Fruit fly (Drosophila melanogaster) whole organism, embryonic: ENCODE measurements around the gene Bmcp.

Experiments used
- Adf1 ChIP-seq: fragments of 200-800 bp; sonication (Bioruptor generic); IDR thresholded peaks from 2 replicates; pipeline ENCODE4 v1.3.6; 2022; ENCODE audit warnings: missing biosample characterization, missing genetic modification characterization
- Atf-2 ChIP-seq: fragments of 200-800 bp; sonication (Bioruptor generic); optimal IDR thresholded peaks from 2 replicates; lab custom pipeline; 2016; ENCODE audit warnings: missing biosample characterization, missing genetic modification characterization
- CG10267 ChIP-seq: fragments of 200-800 bp; sonication (Bioruptor generic); optimal IDR thresholded peaks from 2 replicates; lab custom pipeline; 2018; ENCODE audit warnings: missing biosample characterization, mild to moderate bottlenecking, missing genetic modification characterization, moderate library complexity
- CG10959 ChIP-seq: fragments of 200-800 bp; sonication (Bioruptor generic); IDR thresholded peaks from 2 replicates; pipeline ENCODE4 v1.3.6; 2022; ENCODE audit warnings: missing biosample characterization, missing genetic modification characterization
- CG13287 ChIP-seq: fragments of 200-800 bp; sonication (Bioruptor generic); IDR thresholded peaks from 2 replicates; pipeline ENCODE4 v1.3.6; 2022; ENCODE audit warnings: missing biosample characterization, missing genetic modification characterization; ENCODE audit not compliant: partially characterized antibody
- CG15269 ChIP-seq: fragments of 200-800 bp; sonication (Bioruptor generic); optimal IDR thresholded peaks from 2 replicates; lab custom pipeline; 2018; ENCODE audit warnings: missing biosample characterization, mild to moderate bottlenecking, missing genetic modification characterization, moderate library complexity
- CG15601 ChIP-seq: fragments of 200-800 bp; sonication (Bioruptor generic); optimal IDR thresholded peaks from 3 replicates; lab custom pipeline; 2019; ENCODE audit warnings: missing biosample characterization, mild to moderate bottlenecking, missing genetic modification characterization, moderate library complexity
- CG16813 ChIP-seq: fragments of 200-800 bp; sonication (Bioruptor generic); IDR thresholded peaks from 3 replicates; pipeline ENCODE4 v1.3.6; 2022; ENCODE audit warnings: missing biosample characterization, missing genetic modification characterization; ENCODE audit not compliant: partially characterized antibody
- CG18764 ChIP-seq: fragments of 200-800 bp; sonication (Bioruptor generic); optimal IDR thresholded peaks from 3 replicates; lab custom pipeline; 2016; ENCODE audit warnings: missing biosample characterization, missing genetic modification characterization
- CG2712 ChIP-seq: fragments of 200-800 bp; optimal IDR thresholded peaks from 3 replicates; lab custom pipeline; 2019; ENCODE audit warnings: missing biosample characterization, mild to moderate bottlenecking, missing genetic modification characterization, moderate library complexity
- CG34422 ChIP-seq: fragments of 200-800 bp; sonication (Bioruptor generic); IDR thresholded peaks from 3 replicates; pipeline ENCODE4 v1.3.6; 2022; ENCODE audit warnings: missing biosample characterization, missing genetic modification characterization
- CG3995 ChIP-seq: fragments of 200-800 bp; sonication (Bioruptor generic); optimal IDR thresholded peaks from 3 replicates; lab custom pipeline; 2016; ENCODE audit warnings: missing biosample characterization, missing genetic modification characterization
- CG42726 ChIP-seq: fragments of 200-800 bp; sonication (Bioruptor generic); IDR thresholded peaks from 2 replicates; pipeline ENCODE4 v1.3.6; 2022; ENCODE audit warnings: missing biosample characterization, missing genetic modification characterization; ENCODE audit not compliant: partially characterized antibody
- CG43689 ChIP-seq: fragments of 200-800 bp; sonication (Bioruptor generic); IDR thresholded peaks from 2 replicates; pipeline ENCODE4 v1.3.6; 2022; ENCODE audit warnings: missing biosample characterization, missing genetic modification characterization
- CG4617 ChIP-seq: fragments of 200-800 bp; sonication (Bioruptor generic); optimal IDR thresholded peaks from 3 replicates; lab custom pipeline; 2016; ENCODE audit warnings: missing biosample characterization, missing genetic modification characterization, borderline replicate concordance
- CG9727 ChIP-seq: fragments of 200-800 bp; sonication (Bioruptor generic); optimal IDR thresholded peaks from 3 replicates; lab custom pipeline; 2017; ENCODE audit warnings: missing biosample characterization, mild to moderate bottlenecking, missing genetic modification characterization
- CG9797 ChIP-seq: fragments of 200-800 bp; sonication (Bioruptor generic); optimal IDR thresholded peaks from 3 replicates; lab custom pipeline; 2018; ENCODE audit warnings: missing biosample characterization, mild to moderate bottlenecking, missing genetic modification characterization
- CrebB ChIP-seq: fragments of 200-800 bp; sonication (Bioruptor generic); optimal IDR thresholded peaks from 3 replicates; lab custom pipeline; 2018; ENCODE audit warnings: missing biosample characterization, mild to moderate bottlenecking, missing genetic modification characterization
- D ChIP-seq, 2 experiments: fragments of 200-800 bp in 1 of 2; fragments of >200 bp in 1 of 2; sonication (Bioruptor generic) in 1 of 2; optimal IDR thresholded peaks; 2 replicates in 1 of 2; 3 replicates in 1 of 2; lab custom pipeline; 2017; ENCODE audit warnings: mild to moderate bottlenecking in 1 of 2, missing biosample characterization in 1 of 2, missing genetic modification characterization in 1 of 2, missing genetic modification reagents in 1 of 2
- E2f1 ChIP-seq: fragments of 200-800 bp; sonication (Bioruptor generic); IDR thresholded peaks from 2 replicates; pipeline ENCODE4 v1.3.6; 2022; ENCODE audit warnings: missing biosample characterization, missing genetic modification characterization
- Hsf ChIP-seq: fragments of 200-800 bp; sonication (Bioruptor generic); optimal IDR thresholded peaks from 3 replicates; lab custom pipeline; 2016; ENCODE audit warnings: missing biosample characterization, missing genetic modification characterization
- Jarid2 ChIP-seq: fragments of 200-800 bp; sonication (Bioruptor generic); optimal IDR thresholded peaks from 3 replicates; lab custom pipeline; 2017; ENCODE audit warnings: mild to moderate bottlenecking, missing biosample characterization, missing genetic modification reagents, missing genetic modification characterization
- Med ChIP-seq: fragments of 200-800 bp; sonication (Bioruptor generic); peaks from one replicate; lab custom pipeline; 2016; ENCODE audit warnings: missing biosample characterization, missing genetic modification characterization, mild to moderate bottlenecking, inconsistent platforms, moderate library complexity
- Mrtf ChIP-seq: fragments of 200-800 bp; sonication (Bioruptor generic); IDR thresholded peaks from 3 replicates; pipeline ENCODE4 v1.3.6; 2022; ENCODE audit warnings: missing biosample characterization, missing genetic modification characterization
- NC2α ChIP-seq: fragments of 200-800 bp; sonication (Bioruptor generic); optimal IDR thresholded peaks from 2 replicates; lab custom pipeline; 2016; ENCODE audit warnings: missing biosample characterization, missing genetic modification characterization
- Nf-YA ChIP-seq: fragments of 200-800 bp; sonication (Bioruptor generic); IDR thresholded peaks from 2 replicates; pipeline ENCODE4 v1.3.6; 2022; ENCODE audit warnings: missing biosample characterization, missing genetic modification characterization
- Oli ChIP-seq: fragments of 200-800 bp; sonication (Bioruptor generic); optimal IDR thresholded peaks from 2 replicates; lab custom pipeline; 2018; ENCODE audit warnings: missing biosample characterization, mild to moderate bottlenecking, missing genetic modification characterization, moderate library complexity
- Scr ChIP-seq: fragments of 200-800 bp; sonication (Bioruptor generic); IDR thresholded peaks from 2 replicates; pipeline ENCODE4 v1.3.6; 2022; ENCODE audit warnings: missing biosample characterization, missing genetic modification characterization; ENCODE audit not compliant: partially characterized antibody
- Taf1 ChIP-seq: fragments of 200-800 bp; sonication (Bioruptor generic); IDR thresholded peaks from 2 replicates; pipeline ENCODE4 v1.3.6; 2022; ENCODE audit warnings: missing biosample characterization, missing genetic modification characterization
- Trl ChIP-seq, 3 experiments: fragments of >200 bp in 2 of 3; fragments of 200-800 bp in 1 of 3; sonication (Bioruptor generic) in 1 of 3; optimal IDR thresholded peaks; 2 replicates in 1 of 3; 3 replicates in 2 of 3; lab custom pipeline; 2016 to 2017; ENCODE audit warnings: missing biosample characterization in 1 of 3, missing genetic modification characterization in 1 of 3
- ato ChIP-seq: fragments of 200-800 bp; sonication (Bioruptor generic); IDR thresholded peaks from 2 replicates; pipeline ENCODE4 v1.3.6; 2022; ENCODE audit warnings: missing biosample characterization, missing genetic modification characterization; ENCODE audit not compliant: partially characterized antibody
- dan ChIP-seq: fragments of 200-800 bp; sonication (Bioruptor generic); IDR thresholded peaks from 2 replicates; pipeline ENCODE4 v1.3.6; 2022; ENCODE audit warnings: missing biosample characterization, missing genetic modification characterization
- emc ChIP-seq: fragments of 200-800 bp; sonication (Bioruptor generic); optimal IDR thresholded peaks from 2 replicates; lab custom pipeline; 2016; ENCODE audit warnings: missing biosample characterization, missing genetic modification characterization
- exex ChIP-seq: fragments of 200-800 bp; sonication (Bioruptor generic); optimal IDR thresholded peaks from 4 replicates; lab custom pipeline; 2018; ENCODE audit warnings: missing biosample characterization, mild to moderate bottlenecking, missing genetic modification characterization, moderate library complexity
- gce ChIP-seq: fragments of 200-800 bp; sonication (Bioruptor generic); IDR thresholded peaks from 3 replicates; pipeline ENCODE4 v1.3.6; 2022; ENCODE audit warnings: missing biosample characterization, missing genetic modification characterization
- grn ChIP-seq: fragments of 200-800 bp; sonication (Bioruptor generic); optimal IDR thresholded peaks from 3 replicates; lab custom pipeline; 2017; ENCODE audit warnings: missing biosample characterization, missing genetic modification characterization
- insv ChIP-seq, 2 experiments: fragments of 200-800 bp; sonication (Bioruptor generic); optimal IDR thresholded peaks; 3 replicates each; lab custom pipeline; 2016 to 2018; ENCODE audit warnings: missing biosample characterization in 2 of 2, missing genetic modification characterization in 2 of 2
- jumu ChIP-seq: fragments of 200-800 bp; sonication (Bioruptor generic); optimal IDR thresholded peaks from 3 replicates; lab custom pipeline; 2016; ENCODE audit warnings: missing biosample characterization, missing genetic modification characterization
- ken ChIP-seq: fragments of 200-800 bp; sonication (Bioruptor generic); IDR thresholded peaks from 3 replicates; pipeline ENCODE4 v1.3.6; 2022; ENCODE audit warnings: missing biosample characterization, missing genetic modification characterization
- mam ChIP-seq: fragments of 200-800 bp; sonication (Bioruptor generic); optimal IDR thresholded peaks from 3 replicates; lab custom pipeline; 2016; ENCODE audit warnings: missing biosample characterization, missing genetic modification characterization
- phol ChIP-seq: fragments of 200-800 bp; sonication (Bioruptor generic); optimal IDR thresholded peaks from 3 replicates; lab custom pipeline; 2018; ENCODE audit warnings: missing biosample characterization, mild to moderate bottlenecking, missing genetic modification characterization, moderate library complexity
- sc ChIP-seq, 3 experiments: fragments of >200 bp in 2 of 3; fragments of 200-800 bp in 1 of 3; sonication (Bioruptor generic) in 1 of 3; optimal IDR thresholded peaks; 2 replicates in 2 of 3; 3 replicates in 1 of 3; lab custom pipeline; 2017; ENCODE audit warnings: mild to moderate bottlenecking in 1 of 3, missing biosample characterization in 1 of 3, missing genetic modification characterization in 1 of 3, missing genetic modification reagents in 1 of 3
- scrt ChIP-seq: fragments of 200-800 bp; sonication (Bioruptor generic); optimal IDR thresholded peaks from 2 replicates; lab custom pipeline; 2018; ENCODE audit warnings: missing biosample characterization, mild to moderate bottlenecking, missing genetic modification characterization, moderate library complexity
- sim ChIP-seq: fragments of 200-800 bp; sonication (Bioruptor generic); IDR thresholded peaks from 2 replicates; pipeline ENCODE4 v1.3.6; 2022; ENCODE audit warnings: missing biosample characterization, missing genetic modification characterization
- sob ChIP-seq: fragments of 200-800 bp; sonication (Bioruptor generic); IDR thresholded peaks from 2 replicates; pipeline ENCODE4 v1.3.6; 2022; ENCODE audit warnings: missing biosample characterization, missing genetic modification characterization
- tin ChIP-seq: fragments of 200-800 bp; sonication (Bioruptor generic); optimal IDR thresholded peaks from 3 replicates; lab custom pipeline; 2016; ENCODE audit warnings: missing biosample characterization, missing genetic modification characterization
- ttk ChIP-seq: fragments of 200-800 bp; sonication (Bioruptor generic); IDR thresholded peaks from 2 replicates; pipeline ENCODE4 v2.1.2; 2022; ENCODE audit warnings: missing biosample characterization, missing genetic modification characterization
- vfl ChIP-seq: fragments of 200-800 bp; sonication (Bioruptor generic); optimal IDR thresholded peaks from 2 replicates; lab custom pipeline; 2016; ENCODE audit warnings: missing biosample characterization, missing genetic modification characterization

Gene Bmcp

dm6 chr3L:11678313-11678817, 42.4 kb upstream of the Bmcp start (continued):
- TF ChIP-seq scrt (no peak), Scr (GFP tag; lab: Robert Waterston, UW) (peak; percentile 14; the same call in 1 of the 2 replicates), CG4617 (GFP tag; lab: Kevin White, UChicago) (no peak), dan (GFP tag; lab: Robert Waterston, UW) (no peak), insv (GFP tag; optimal IDR thresholded peaks at IDR 0.05; lab: Kevin White, UChicago) (no peak), CG15269 (tag; lab: Kevin White, UChicago) (no peak), ttk (GFP tag; lab: Robert Waterston, UW) (no peak), Med (GFP tag; lab: Kevin White, UChicago) (peak; percentile 61), sob (0 out of 2 replicates have a peak, but pooled peaks have one; percentile 36), CG3995 (no peak), D (optimal IDR thresholded peaks at IDR 0.05; lab: Kevin White, UChicago) (no peak), D (GFP tag; optimal IDR thresholded peaks at IDR 0.05; lab: Kevin White, UChicago) (no peak), CG9797 (no peak), Trl (optimal IDR thresholded peaks at IDR 0.05; lab: Kevin White, UChicago) (no peak), Trl (GFP tag; optimal IDR thresholded peaks at IDR 0.05; lab: Kevin White, UChicago) (no peak), Adf1 (GFP tag; lab: Robert Waterston, UW) (peak; percentile 5; the same call in 1 of the 2 replicates), tin (GFP tag; lab: Kevin White, UChicago) (no peak), Nf-YA (no peak), vfl (GFP tag; lab: Kevin White, UChicago) (no peak)

- TF ChIP-seq Hsf (GFP tag; lab: Kevin White, UChicago) = peak; percentile 46
- peak; percentile 30; the same call in 1 of the 2 replicates for TF ChIP-seq Taf1 (GFP tag; lab: Robert Waterston, UW)
- TF ChIP-seq CG42726 (GFP tag; lab: Robert Waterston, UW) = no peak
- TF ChIP-seq gce (GFP tag; lab: Robert Waterston, UW) = no peak
- no peak for TF ChIP-seq emc
- TF ChIP-seq E2f1 (GFP tag; lab: Robert Waterston, UW) = peak; percentile 68
- TF ChIP-seq mam (GFP tag; lab: Kevin White, UChicago) = peak; percentile 80
- peak; percentile 79 for TF ChIP-seq Mrtf
- TF ChIP-seq CG10267 (tag; lab: Kevin White, UChicago) = no peak
- no peak for TF ChIP-seq sc (optimal IDR thresholded peaks at IDR 0.05; lab: Kevin White, UChicago)
- TF ChIP-seq sc (GFP tag; optimal IDR thresholded peaks at IDR 0.05; lab: Kevin White, UChicago) = no peak
- no peak for TF ChIP-seq ato
- peak; percentile 33 for TF ChIP-seq CG18764
- peak; percentile 60 to 61 for TF ChIP-seq Trl (optimal IDR thresholded peaks at IDR 0.05; lab: Kevin White, UChicago)
- peak; percentile 88 for TF ChIP-seq Trl (GFP tag; optimal IDR thresholded peaks at IDR 0.05; lab: Kevin White, UChicago)
- TF ChIP-seq scrt = peak; percentile 31
- TF ChIP-seq Atf-2 = no peak
- peak; percentile 1 for TF ChIP-seq Oli (tag; lab: Kevin White, UChicago)
- TF ChIP-seq ken (GFP tag; lab: Robert Waterston, UW) = peak; percentile 48; the same call in 1 of the 3 replicates
- no peak for TF ChIP-seq CG16813 (GFP tag; lab: Robert Waterston, UW)
- peak; percentile 27; the same call in 1 of the 3 replicates for TF ChIP-seq CG34422
- no peak for TF ChIP-seq NC2α
- TF ChIP-seq CG2712 (tag; lab: Kevin White, UChicago) = peak; percentile 34
- peak; percentile 68 for TF ChIP-seq jumu (GFP tag; lab: Kevin White, UChicago)
- no peak for TF ChIP-seq grn (GFP tag; lab: Kevin White, UChicago)
- TF ChIP-seq phol (tag; lab: Kevin White, UChicago) = no peak
- no peak for TF ChIP-seq sim (GFP tag; lab: Robert Waterston, UW)
- TF ChIP-seq CrebB (tag; lab: Kevin White, UChicago) = no peak
- no peak for TF ChIP-seq CG43689 (GFP tag; lab: Robert Waterston, UW)
- TF ChIP-seq CG10959 (GFP tag; lab: Robert Waterston, UW) = no peak
- peak; percentile 6 for TF ChIP-seq exex
- peak; percentile 18; the same call in 1 of the 2 replicates for TF ChIP-seq CG13287
- TF ChIP-seq CG15601 (tag; lab: Kevin White, UChicago) = no peak
- TF ChIP-seq CG9727 = no peak
- peak; percentile 51 for TF ChIP-seq Jarid2 (GFP tag; lab: Kevin White, UChicago)
Observed at dm6 chr3L:11680298-11680697, 40.4 kb upstream of the Bmcp start, which contains the start of gene CG32085. Gene CG32085, minus strand, starts transcription at chr3L:11680344.
